Worm (Caenorhabditis elegans) whole organism, L2 larva: ENCODE results near the gene lsy-2.

Source experiments
- R02D3.7 ChIP-seq: fragments of 150-350 bp; optimal IDR thresholded peaks from 2 replicates; lab custom pipeline; 2014; ENCODE audit warnings: missing biosample characterization, missing genetic modification characterization
- alr-1 ChIP-seq: fragments of 150-350 bp; optimal IDR thresholded peaks from 2 replicates; lab custom pipeline; 2014; ENCODE audit warnings: missing biosample characterization, missing genetic modification characterization
- ceh-82 ChIP-seq: fragments of 150-350 bp; optimal IDR thresholded peaks from 2 replicates; lab custom pipeline; 2014; ENCODE audit warnings: missing biosample characterization, missing genetic modification characterization
- egl-27 ChIP-seq: sonication (generic microtip); optimal IDR thresholded peaks from 3 replicates; lab custom pipeline; 2017; ENCODE audit warnings: missing biosample characterization, missing genetic modification reagents, missing genetic modification characterization
- lin-11 ChIP-seq: fragments of 150-350 bp; sonication (generic microtip); optimal IDR thresholded peaks from 2 replicates; lab custom pipeline; 2014; ENCODE audit warnings: missing biosample characterization, missing genetic modification characterization, inconsistent platforms, mixed read lengths
- mdl-1 ChIP-seq, 2 experiments: fragments of 150-350 bp in 1 of 2; sonication (generic microtip) in 1 of 2; optimal IDR thresholded peaks; 2 replicates each; lab custom pipeline; 2017; ENCODE audit warnings: missing biosample characterization in 2 of 2, missing genetic modification characterization in 2 of 2
- nhr-25 ChIP-seq: fragments of 150-350 bp; sonication (generic microtip); optimal IDR thresholded peaks from 3 replicates; lab custom pipeline; 2014; ENCODE audit warnings: missing biosample characterization, missing genetic modification characterization
- sem-4 ChIP-seq: fragments of 150-350 bp; optimal IDR thresholded peaks from 2 replicates; lab custom pipeline; 2014; ENCODE audit warnings: missing biosample characterization, missing genetic modification reagents, missing genetic modification characterization
- unc-62 ChIP-seq: fragments of 150-350 bp; optimal IDR thresholded peaks from 2 replicates; lab custom pipeline; 2014; ENCODE audit warnings: missing biosample characterization, missing genetic modification reagents, missing genetic modification characterization
- ztf-4 ChIP-seq: fragments of 150-350 bp; optimal IDR thresholded peaks from 2 replicates; lab custom pipeline; 2014; ENCODE audit warnings: missing biosample characterization, missing genetic modification characterization

ce11 chrX:2108182-2108581 lies 18.7 kb downstream of the lsy-2 start:
- no peak for TF ChIP-seq sem-4 (tag; lab: Kevin White, UChicago)
- TF ChIP-seq egl-27 (tag; lab: Kevin White, UChicago), result no peak
- no peak for TF ChIP-seq unc-62 (GFP tag; lab: Kevin White, UChicago)
- TF ChIP-seq mdl-1 (tag; optimal IDR thresholded peaks at IDR 0.05; lab: Kevin White, UChicago), result no peak
- TF ChIP-seq ceh-82 (tag; lab: Kevin White, UChicago), result no peak
- TF ChIP-seq R02D3.7 (tag; lab: Kevin White, UChicago), result no peak
- no peak for TF ChIP-seq alr-1 (tag; lab: Kevin White, UChicago)
- no peak for TF ChIP-seq ztf-4 (tag; lab: Kevin White, UChicago)
- no peak for TF ChIP-seq lin-11
- TF ChIP-seq nhr-25, result no peak
